Worm (Caenorhabditis elegans) whole organism, young adult: ENCODE measurements around the gene R05H5.4.

Experiments
- B0035.1 ChIP-seq: sonication (generic microtip); optimal IDR thresholded peaks from 2 replicates; lab custom pipeline; 2016; ENCODE audit warnings: missing genetic modification characterization, mild to moderate bottlenecking, missing compliant biosample characterization, missing genotype, missing genetic modification reagents
- C06A6.2 ChIP-seq: fragments of 200-800 bp; sonication (Bioruptor generic); conservative IDR thresholded peaks from 2 replicates; pipeline ENCODE4 v1.3.6; 2022; ENCODE audit warnings: missing genetic modification characterization, missing compliant biosample characterization
- F10E7.11 ChIP-seq: sonication (generic microtip); optimal IDR thresholded peaks from 2 replicates; lab custom pipeline; 2017; ENCODE audit warnings: mild to moderate bottlenecking, missing genetic modification characterization, moderate library complexity, missing compliant biosample characterization
- F33H1.4 ChIP-seq: fragments of 200-800 bp; sonication (Bioruptor generic); IDR thresholded peaks from 2 replicates; pipeline ENCODE4 v1.3.6; 2022; ENCODE audit warnings: missing genetic modification reagents, missing genetic modification characterization, missing compliant biosample characterization
- F37B4.10 ChIP-seq: fragments of 200-800 bp; sonication (Bioruptor generic); IDR thresholded peaks from 2 replicates; pipeline ENCODE4 v1.3.6; 2022; ENCODE audit warnings: missing genetic modification characterization, missing compliant biosample characterization
- F49E8.2 ChIP-seq: sonication (generic microtip); optimal IDR thresholded peaks from 3 replicates; lab custom pipeline; 2017; ENCODE audit warnings: missing genetic modification characterization, mild to moderate bottlenecking, missing compliant biosample characterization, antibody characterized with exemption, moderate library complexity; ENCODE audit not compliant: insufficient read depth
- F57A8.1 ChIP-seq: fragments of 200-800 bp; sonication (Bioruptor generic); optimal IDR thresholded peaks from 2 replicates; lab custom pipeline; 2018; ENCODE audit warnings: mild to moderate bottlenecking, missing genetic modification characterization, moderate library complexity, missing compliant biosample characterization
- T07F8.4 ChIP-seq: sonication (generic microtip); optimal IDR thresholded peaks from 2 replicates; lab custom pipeline; 2016; ENCODE audit warnings: mild to moderate bottlenecking, missing genetic modification characterization, moderate library complexity, missing compliant biosample characterization
- Y53F4B.3 ChIP-seq: fragments of 200-800 bp; sonication (Bioruptor generic); IDR thresholded peaks from 2 replicates; pipeline ENCODE4 v1.3.6; 2022; ENCODE audit warnings: missing genetic modification reagents, missing genetic modification characterization, missing compliant biosample characterization
- ZK185.1 ChIP-seq: sonication (generic microtip); optimal IDR thresholded peaks from 2 replicates; lab custom pipeline; 2016; ENCODE audit warnings: mild to moderate bottlenecking, missing genetic modification characterization, missing compliant biosample characterization; ENCODE audit not compliant: poor library complexity, severe bottlenecking
- aptf-2 ChIP-seq: fragments of 200-800 bp; sonication (Bioruptor generic); conservative IDR thresholded peaks from 2 replicates; pipeline ENCODE4 v1.3.6; 2022; ENCODE audit warnings: missing genetic modification reagents, missing genetic modification characterization, missing compliant biosample characterization
- athp-1 ChIP-seq: sonication (generic microtip); optimal IDR thresholded peaks from 2 replicates; lab custom pipeline; 2017; ENCODE audit warnings: mild to moderate bottlenecking, missing genetic modification characterization, missing compliant biosample characterization
- attf-3 ChIP-seq: fragments of 200-800 bp; sonication (Bioruptor generic); conservative IDR thresholded peaks from 2 replicates; pipeline ENCODE4 v1.3.6; 2022; ENCODE audit warnings: missing genetic modification reagents, missing genetic modification characterization, missing compliant biosample characterization
- bed-2 ChIP-seq: fragments of 200-800 bp; sonication (Bioruptor generic); IDR thresholded peaks from 2 replicates; pipeline ENCODE4 v1.3.6; 2022; ENCODE audit warnings: missing genetic modification reagents, missing genetic modification characterization, missing compliant biosample characterization
- cebp-1 ChIP-seq, 2 experiments: fragments of 200-800 bp in 1 of 2; sonication (Bioruptor generic) in 1 of 2; sonication (generic microtip) in 1 of 2; IDR thresholded peaks in 1 of 2; optimal IDR thresholded peaks in 1 of 2; 2 replicates each; pipeline versions ENCODE4 v1.3.6 to Lab custom; 2017 to 2022; ENCODE audit warnings: missing compliant biosample characterization in 2 of 2, missing genetic modification characterization in 2 of 2, mild to moderate bottlenecking in 1 of 2, missing genetic modification reagents in 1 of 2, moderate library complexity in 1 of 2
- ceh-100 ChIP-seq: fragments of 200-800 bp; sonication (Bioruptor generic); IDR thresholded peaks from 2 replicates; pipeline ENCODE4 v1.3.6; 2022; ENCODE audit warnings: missing genetic modification reagents, missing genetic modification characterization, missing compliant biosample characterization
- ceh-40 ChIP-seq: fragments of 200-800 bp; sonication (Bioruptor generic); IDR thresholded peaks from 2 replicates; pipeline ENCODE4 v1.3.6; 2022; ENCODE audit warnings: missing genetic modification characterization, missing compliant biosample characterization
- ceh-58 ChIP-seq: fragments of 200-800 bp; sonication (Bioruptor generic); IDR thresholded peaks from 2 replicates; pipeline ENCODE4 v1.3.6; 2022; ENCODE audit warnings: missing genetic modification characterization, missing compliant biosample characterization
- die-1 ChIP-seq: sonication (generic microtip); optimal IDR thresholded peaks from 2 replicates; lab custom pipeline; 2016; ENCODE audit warnings: missing genotype, mild to moderate bottlenecking, missing genetic modification characterization, missing compliant biosample characterization
- egl-18 ChIP-seq: fragments of 200-800 bp; sonication (Bioruptor generic); IDR thresholded peaks from 2 replicates; pipeline ENCODE4 v1.3.6; 2022; ENCODE audit warnings: missing genetic modification reagents, missing genetic modification characterization, missing compliant biosample characterization
- ets-4 ChIP-seq: fragments of 200-800 bp; sonication (Bioruptor generic); optimal IDR thresholded peaks from 2 replicates; lab custom pipeline; 2018; ENCODE audit warnings: mild to moderate bottlenecking, missing genetic modification characterization, missing compliant biosample characterization
- fkh-3 ChIP-seq: sonication (generic microtip); optimal IDR thresholded peaks from 2 replicates; lab custom pipeline; 2016; ENCODE audit warnings: mild to moderate bottlenecking, missing genetic modification characterization, missing compliant biosample characterization
- hlh-12 ChIP-seq: sonication (generic microtip); optimal IDR thresholded peaks from 2 replicates; lab custom pipeline; 2016; ENCODE audit warnings: missing genetic modification characterization, missing compliant biosample characterization
- lag-1 ChIP-seq: fragments of 200-800 bp; sonication (Bioruptor generic); IDR thresholded peaks from 2 replicates; pipeline ENCODE4 v1.3.6; 2022; ENCODE audit warnings: missing genetic modification reagents, missing genetic modification characterization, missing compliant biosample characterization
- let-607 ChIP-seq, 2 experiments: fragments of 200-800 bp in 1 of 2; sonication (Bioruptor generic) in 1 of 2; sonication (generic microtip) in 1 of 2; optimal IDR thresholded peaks; 2 replicates each; lab custom pipeline; 2016 to 2018; ENCODE audit warnings: mild to moderate bottlenecking in 2 of 2, missing compliant biosample characterization in 2 of 2, missing genetic modification characterization in 2 of 2, moderate library complexity in 2 of 2, missing genotype in 1 of 2
- lin-35 ChIP-seq, 3 experiments: fragments of 150-350 bp in 2 of 3; sonication (generic microtip) in 1 of 3; optimal IDR thresholded peaks; 2 replicates each; lab custom pipeline; 2014 to 2018; ENCODE audit warnings: missing biosample characterization in 3 of 3, missing genetic modification characterization in 3 of 3, missing genetic modification reagents in 3 of 3
- lin-54 ChIP-seq: fragments of 200-800 bp; sonication (Bioruptor generic); optimal IDR thresholded peaks from 2 replicates; lab custom pipeline; 2018; ENCODE audit warnings: mild to moderate bottlenecking, missing genetic modification characterization, missing compliant biosample characterization
- madf-10 ChIP-seq: sonication (generic microtip); optimal IDR thresholded peaks from 2 replicates; lab custom pipeline; 2016; ENCODE audit warnings: mild to moderate bottlenecking, missing genetic modification characterization, missing compliant biosample characterization
- madf-3 ChIP-seq: fragments of 200-800 bp; sonication (Bioruptor generic); IDR thresholded peaks from 2 replicates; pipeline ENCODE4 v1.3.6; 2022; ENCODE audit warnings: missing genetic modification reagents, missing genetic modification characterization, missing compliant biosample characterization
- madf-6 ChIP-seq: fragments of 200-800 bp; sonication (Bioruptor generic); IDR thresholded peaks from 2 replicates; pipeline ENCODE4 v1.3.6; 2022; ENCODE audit warnings: missing genetic modification reagents, missing genetic modification characterization, missing compliant biosample characterization
- madf-8 ChIP-seq: fragments of 200-800 bp; sonication (Bioruptor generic); conservative IDR thresholded peaks from 2 replicates; pipeline ENCODE4 v1.3.6; 2022; ENCODE audit warnings: missing genetic modification reagents, missing genetic modification characterization, missing compliant biosample characterization
- mcd-1 ChIP-seq: fragments of 200-800 bp; sonication (Bioruptor generic); IDR thresholded peaks from 2 replicates; pipeline ENCODE4 v1.3.6; 2022; ENCODE audit warnings: missing genetic modification reagents, missing genetic modification characterization, missing compliant biosample characterization
- mel-28 ChIP-seq: sonication (generic microtip); optimal IDR thresholded peaks from 2 replicates; lab custom pipeline; 2016; ENCODE audit warnings: borderline replicate concordance, mild to moderate bottlenecking, missing genetic modification characterization, missing compliant biosample characterization
- mxl-1 ChIP-seq: sonication (generic microtip); optimal IDR thresholded peaks from 2 replicates; lab custom pipeline; 2016; ENCODE audit warnings: missing genetic modification characterization, missing compliant biosample characterization
- nhr-179 ChIP-seq: sonication (generic microtip); optimal IDR thresholded peaks from 2 replicates; lab custom pipeline; 2016; ENCODE audit warnings: mild to moderate bottlenecking, missing genetic modification characterization, missing compliant biosample characterization
- rpc-1 ChIP-seq, 2 experiments: fragments of 150-350 bp in 1 of 2; sonication (generic microtip) in 1 of 2; optimal IDR thresholded peaks; 2 replicates each; lab custom pipeline; 2014 to 2018; ENCODE audit warnings: missing biosample characterization in 1 of 2, missing genetic modification characterization in 1 of 2, missing genetic modification reagents in 1 of 2, missing genotype in 1 of 2
- sea-2 ChIP-seq: fragments of 200-800 bp; sonication (Bioruptor generic); IDR thresholded peaks from 2 replicates; pipeline ENCODE4 v1.3.6; 2022; ENCODE audit warnings: missing genetic modification characterization, missing compliant biosample characterization
- snpc-1.3 ChIP-seq: sonication (generic microtip); optimal IDR thresholded peaks from 2 replicates; lab custom pipeline; 2017; ENCODE audit warnings: missing genetic modification characterization, mild to moderate bottlenecking, missing compliant biosample characterization, antibody characterized with exemption, moderate library complexity, missing genotype, missing genetic modification reagents; ENCODE audit not compliant: insufficient read depth
- snpc-4 ChIP-seq, 5 experiments: fragments of 150-350 bp in 1 of 5; sonication (generic microtip) in 4 of 5; optimal IDR thresholded peaks; 2 replicates each; lab custom pipeline; 2014 to 2018; ENCODE audit warnings: missing genetic modification characterization in 5 of 5, missing biosample characterization in 3 of 5, antibody characterized with exemption in 2 of 5, mild to moderate bottlenecking in 2 of 5, missing compliant biosample characterization in 2 of 5, missing genotype in 2 of 5, moderate library complexity in 2 of 5, missing genetic modification reagents in 1 of 5
- sptf-2 ChIP-seq: fragments of 200-800 bp; sonication (Bioruptor generic); optimal IDR thresholded peaks from 2 replicates; lab custom pipeline; 2018; ENCODE audit warnings: mild to moderate bottlenecking, missing genetic modification characterization, missing compliant biosample characterization
- tbx-9 ChIP-seq: sonication (generic microtip); optimal IDR thresholded peaks from 2 replicates; lab custom pipeline; 2016; ENCODE audit warnings: borderline replicate concordance, missing genetic modification characterization, inconsistent platforms, missing compliant biosample characterization
- zfh-2 ChIP-seq: fragments of 200-800 bp; sonication (Bioruptor generic); conservative IDR thresholded peaks from 2 replicates; pipeline ENCODE4 v1.3.6; 2022; ENCODE audit warnings: missing genetic modification reagents, missing genetic modification characterization, missing compliant biosample characterization
- ztf-28 ChIP-seq: fragments of 200-800 bp; sonication (Bioruptor generic); IDR thresholded peaks from 2 replicates; pipeline ENCODE4 v1.3.6; 2022; ENCODE audit warnings: missing genetic modification reagents, missing genetic modification characterization, missing compliant biosample characterization
- ztf-3 ChIP-seq: fragments of 200-800 bp; sonication (Bioruptor generic); optimal IDR thresholded peaks from 2 replicates; lab custom pipeline; 2018; ENCODE audit warnings: mild to moderate bottlenecking, missing genetic modification characterization, missing compliant biosample characterization

Gene R05H5.4

DNA sequence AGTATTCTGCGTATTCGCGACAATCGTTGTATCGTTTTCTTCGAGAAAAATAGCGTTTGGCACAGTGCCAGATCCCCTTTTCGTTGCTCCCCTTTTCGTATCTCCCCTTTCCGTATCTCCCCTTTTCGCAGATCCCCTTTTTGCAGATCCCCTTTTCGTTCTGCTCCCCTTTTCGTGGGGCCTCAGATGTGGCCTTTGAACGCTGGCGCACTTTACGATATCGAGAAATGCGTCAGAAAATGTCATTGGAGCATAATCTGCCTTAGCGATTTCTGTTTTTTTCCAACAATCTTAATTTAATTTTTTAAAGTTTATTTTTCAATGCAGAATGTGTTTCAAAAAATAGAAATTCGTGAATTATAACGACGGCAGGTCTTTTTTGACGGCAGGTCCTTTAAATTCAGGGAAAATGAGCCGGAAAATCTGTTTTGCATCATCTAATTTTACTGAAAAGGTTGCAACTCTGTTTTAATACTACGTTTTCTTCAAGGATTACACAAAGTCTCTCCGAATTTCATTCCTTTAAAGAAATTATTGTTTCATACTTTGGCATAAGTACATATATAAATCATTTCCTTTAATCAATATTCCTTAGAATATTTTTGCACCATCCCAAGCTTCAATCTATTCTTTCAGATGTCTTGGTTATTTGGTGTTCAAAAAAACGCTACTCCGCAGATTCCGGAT, 48.7 kb upstream of the R05H5.4 start, which contains the start of gene atad-3 (continued):
- TF ChIP-seq snpc-4 (GFP tag; optimal IDR thresholded peaks at IDR 0.05; lab: Kevin White, UChicago) (peak; percentile 23), snpc-4 (tag; optimal IDR thresholded peaks at IDR 0.05; lab: Kevin White, UChicago) (peak; percentile 21 to 69 (median 52)), nhr-179 (tag; lab: Kevin White, UChicago) (no peak), F37B4.10 (GFP tag; lab: Robert Waterston, UW) (0 out of 2 replicates have a peak, but pooled peaks have one; percentile 70), ceh-100 (GFP tag; lab: Robert Waterston, UW) (peak; percentile 100), F49E8.2 (tag; lab: Kevin White, UChicago) (peak; percentile 49), lin-54 (GFP tag; lab: Kevin White, UChicago) (peak; percentile 90), lag-1 (GFP tag; lab: Robert Waterston, UW) (0 out of 2 replicates have a peak, but pooled peaks have one; percentile 68), B0035.1 (tag; lab: Kevin White, UChicago) (peak; percentile 20), madf-10 (peak; percentile 87), ZK185.1 (tag; lab: Kevin White, UChicago) (peak; percentile 86), F10E7.11 (no peak), attf-3 (GFP tag; lab: Robert Waterston, UW) (peak; percentile 86), madf-6 (GFP tag; lab: Robert Waterston, UW) (peak; percentile 81), ztf-28 (GFP tag; lab: Robert Waterston, UW) (peak; percentile 98), ceh-40 (peak; percentile 78; the same call in 1 of the 2 replicates), zfh-2 (peak; percentile 47; the same call in 1 of the 2 replicates), athp-1 (peak; percentile 84), sea-2 (GFP tag; lab: Robert Waterston, UW) (0 out of 2 replicates have a peak, but pooled peaks have one; percentile 22), let-607 (tag; optimal IDR thresholded peaks at IDR 0.05; lab: Kevin White, UChicago) (peak in 1 of 2 experiments; percentile 63), ets-4 (no peak), T07F8.4 (tag; lab: Kevin White, UChicago) (peak; percentile 36), cebp-1 (GFP tag; IDR thresholded peaks at IDR 0.05; lab: Robert Waterston, UW) (peak; percentile 89), cebp-1 (tag; optimal IDR thresholded peaks at IDR 0.05; lab: Kevin White, UChicago) (peak; percentile 86), sptf-2 (GFP tag; lab: Kevin White, UChicago) (no peak), F57A8.1 (GFP tag; lab: Kevin White, UChicago) (no peak), madf-3 (GFP tag; lab: Robert Waterston, UW) (peak; percentile 94), aptf-2 (GFP tag; lab: Robert Waterston, UW) (peak; percentile 94), ztf-3 (GFP tag; lab: Kevin White, UChicago) (no peak), F33H1.4 (GFP tag; lab: Robert Waterston, UW) (peak; percentile 80), fkh-3 (tag; lab: Kevin White, UChicago) (no peak), hlh-12 (tag; lab: Kevin White, UChicago) (no peak), rpc-1 (optimal IDR thresholded peaks at IDR 0.05; lab: Kevin White, UChicago) (no peak), rpc-1 (tag; optimal IDR thresholded peaks at IDR 0.05; lab: Kevin White, UChicago) (no peak), die-1 (tag; lab: Kevin White, UChicago) (no peak), C06A6.2 (GFP tag; lab: Robert Waterston, UW) (peak; percentile 89), madf-8 (GFP tag; lab: Robert Waterston, UW) (peak; percentile 77), snpc-1.3 (peak; percentile 12), tbx-9 (no peak), mel-28 (no peak), bed-2 (GFP tag; lab: Robert Waterston, UW) (peak; percentile 97), mcd-1 (GFP tag; lab: Robert Waterston, UW) (peak; percentile 95), Y53F4B.3 (GFP tag; lab: Robert Waterston, UW) (peak; percentile 90), mxl-1 (tag; lab: Kevin White, UChicago) (no peak), lin-35 (GFP tag; optimal IDR thresholded peaks at IDR 0.05; lab: Kevin White, UChicago) (peak in 2 of 3 experiments; percentile 58 to 83), egl-18 (GFP tag; lab: Robert Waterston, UW) (peak; percentile 83), ceh-58 (GFP tag; lab: Robert Waterston, UW) (no peak)
